Fruit fly (Drosophila melanogaster) whole organism, embryonic: ENCODE measurements around the gene Hip1.
A peak's percentile ranks its signal among the peaks of the same experiment; 100 is the strongest.

Experiments used
- Aef1 ChIP-seq: fragments of 200-800 bp; sonication (Bioruptor generic); IDR thresholded peaks from 3 replicates; pipeline ENCODE4 v1.3.6; 2022; ENCODE audit warnings: missing biosample characterization, missing genetic modification characterization
- Atf3 ChIP-seq: fragments of 200-800 bp; sonication (Bioruptor generic); optimal IDR thresholded peaks from 3 replicates; lab custom pipeline; 2016; ENCODE audit warnings: missing biosample characterization, missing genetic modification characterization
- Blimp-1 ChIP-seq: fragments of 200-800 bp; sonication (Bioruptor generic); optimal IDR thresholded peaks from 3 replicates; lab custom pipeline; 2018; ENCODE audit warnings: missing biosample characterization, missing genetic modification characterization, mild to moderate bottlenecking, moderate library complexity, missing genetic modification reagents
- CG10565 ChIP-seq: fragments of 200-800 bp; sonication (Bioruptor generic); optimal IDR thresholded peaks from 3 replicates; lab custom pipeline; 2016; ENCODE audit warnings: missing biosample characterization, mild to moderate bottlenecking, missing genetic modification characterization
- CG13775 ChIP-seq: fragments of 200-800 bp; sonication (Bioruptor generic); optimal IDR thresholded peaks from 3 replicates; lab custom pipeline; 2017; ENCODE audit warnings: missing biosample characterization, mild to moderate bottlenecking, missing genetic modification characterization
- CG17328 ChIP-seq: fragments of 200-800 bp; sonication (Bioruptor generic); IDR thresholded peaks from 2 replicates; pipeline ENCODE4 v1.3.6; 2022; ENCODE audit warnings: missing biosample characterization, missing genetic modification characterization
- CG18262 ChIP-seq: fragments of 200-800 bp; optimal IDR thresholded peaks from 3 replicates; lab custom pipeline; 2019; ENCODE audit warnings: missing biosample characterization, mild to moderate bottlenecking, missing genetic modification characterization, moderate library complexity
- CG2199 ChIP-seq: fragments of 200-800 bp; sonication (Bioruptor generic); IDR thresholded peaks from 3 replicates; pipeline ENCODE4 v1.3.6; 2022; ENCODE audit warnings: missing biosample characterization, missing genetic modification characterization
- CG2678 ChIP-seq: fragments of 200-800 bp; sonication (Bioruptor generic); optimal IDR thresholded peaks from 3 replicates; lab custom pipeline; 2019; ENCODE audit warnings: missing biosample characterization, mild to moderate bottlenecking, missing genetic modification characterization, moderate library complexity
- CG2889 ChIP-seq: fragments of 200-800 bp; sonication (Bioruptor generic); IDR thresholded peaks from 3 replicates; pipeline ENCODE4 v1.3.6; 2022; ENCODE audit warnings: missing biosample characterization, missing genetic modification characterization
- CG30020 ChIP-seq: fragments of 200-800 bp; optimal IDR thresholded peaks from 2 replicates; lab custom pipeline; 2019; ENCODE audit warnings: missing biosample characterization, mild to moderate bottlenecking, missing genetic modification characterization, moderate library complexity
- CG3065 ChIP-seq: fragments of 200-800 bp; sonication (Bioruptor generic); optimal IDR thresholded peaks from 2 replicates; lab custom pipeline; 2016; ENCODE audit warnings: missing biosample characterization, missing genetic modification characterization
- CG31365 ChIP-seq: fragments of 200-800 bp; sonication (Bioruptor generic); optimal IDR thresholded peaks from 2 replicates; lab custom pipeline; 2018; ENCODE audit warnings: missing biosample characterization, mild to moderate bottlenecking, missing genetic modification characterization
- CG34422 ChIP-seq: fragments of 200-800 bp; sonication (Bioruptor generic); IDR thresholded peaks from 3 replicates; pipeline ENCODE4 v1.3.6; 2022; ENCODE audit warnings: missing biosample characterization, missing genetic modification characterization
- CG4360 ChIP-seq: fragments of 200-800 bp; sonication (Bioruptor generic); IDR thresholded peaks from 2 replicates; pipeline ENCODE4 v1.3.6; 2022; ENCODE audit warnings: missing biosample characterization, missing genetic modification characterization
- CG7372 ChIP-seq: fragments of 200-800 bp; sonication (Bioruptor generic); IDR thresholded peaks from 2 replicates; pipeline ENCODE4 v1.3.6; 2022; ENCODE audit warnings: missing biosample characterization, missing genetic modification characterization
- CG8290 ChIP-seq, 3 experiments: fragments of 200-800 bp; sonication (Bioruptor generic); optimal IDR thresholded peaks; 2 replicates each; lab custom pipeline; 2016 to 2019; ENCODE audit warnings: missing biosample characterization in 3 of 3, missing genetic modification characterization in 3 of 3, mild to moderate bottlenecking in 2 of 3, moderate library complexity in 1 of 3
- CG8388 ChIP-seq: fragments of 200-800 bp; sonication (Bioruptor generic); optimal IDR thresholded peaks from 2 replicates; lab custom pipeline; 2019; ENCODE audit warnings: missing biosample characterization, mild to moderate bottlenecking, missing genetic modification characterization, moderate library complexity
- CG9215 ChIP-seq: fragments of 200-800 bp; sonication (Bioruptor generic); IDR thresholded peaks from 2 replicates; pipeline ENCODE4 v1.3.6; 2022; ENCODE audit warnings: missing biosample characterization, missing genetic modification characterization
- CG9876 ChIP-seq: fragments of 200-800 bp; sonication (Bioruptor generic); optimal IDR thresholded peaks from 2 replicates; lab custom pipeline; 2016; ENCODE audit warnings: missing biosample characterization, missing genetic modification characterization
- D19B ChIP-seq: fragments of 200-800 bp; sonication (Bioruptor generic); optimal IDR thresholded peaks from 2 replicates; lab custom pipeline; 2017; ENCODE audit warnings: missing biosample characterization, mild to moderate bottlenecking, missing genetic modification characterization
- Dad ChIP-seq: fragments of 200-800 bp; sonication (Bioruptor generic); optimal IDR thresholded peaks from 3 replicates; lab custom pipeline; 2016; ENCODE audit warnings: missing biosample characterization, missing genetic modification characterization
- Deaf1 ChIP-seq: fragments of 200-800 bp; optimal IDR thresholded peaks from 3 replicates; lab custom pipeline; 2019; ENCODE audit warnings: missing biosample characterization, mild to moderate bottlenecking, missing genetic modification characterization, moderate library complexity
- Doc3 ChIP-seq: fragments of 200-800 bp; sonication (Bioruptor generic); IDR thresholded peaks from 3 replicates; pipeline ENCODE4 v1.3.6; 2022; ENCODE audit warnings: missing biosample characterization, missing genetic modification characterization; ENCODE audit not compliant: partially characterized antibody
- E2f1 ChIP-seq: fragments of 200-800 bp; sonication (Bioruptor generic); IDR thresholded peaks from 2 replicates; pipeline ENCODE4 v1.3.6; 2022; ENCODE audit warnings: missing biosample characterization, missing genetic modification characterization
- Hand ChIP-seq: fragments of 200-800 bp; sonication (Bioruptor generic); optimal IDR thresholded peaks from 2 replicates; lab custom pipeline; 2017; ENCODE audit warnings: mild to moderate bottlenecking, missing biosample characterization, missing genetic modification reagents, missing genetic modification characterization
- Hr39 ChIP-seq: fragments of >200 bp; optimal IDR thresholded peaks from 2 replicates; lab custom pipeline; 2017
- NC2α ChIP-seq: fragments of 200-800 bp; sonication (Bioruptor generic); optimal IDR thresholded peaks from 2 replicates; lab custom pipeline; 2016; ENCODE audit warnings: missing biosample characterization, missing genetic modification characterization
- Opbp ChIP-seq: fragments of 200-800 bp; sonication (Bioruptor generic); IDR thresholded peaks from 3 replicates; pipeline ENCODE4 v1.3.6; 2022; ENCODE audit warnings: missing biosample characterization, missing genetic modification characterization; ENCODE audit not compliant: partially characterized antibody
- Ptx1 ChIP-seq: fragments of 200-800 bp; sonication (Bioruptor generic); IDR thresholded peaks from 2 replicates; pipeline ENCODE4 v1.3.6; 2022; ENCODE audit warnings: missing biosample characterization, missing genetic modification characterization
- Ravus ChIP-seq: fragments of 200-800 bp; sonication (Bioruptor generic); IDR thresholded peaks from 2 replicates; pipeline ENCODE4 v1.3.6; 2022; ENCODE audit warnings: missing biosample characterization, missing genetic modification characterization
- Rfx ChIP-seq: fragments of 200-800 bp; sonication (Bioruptor generic); IDR thresholded peaks from 2 replicates; pipeline ENCODE4 v1.3.6; 2022; ENCODE audit warnings: missing biosample characterization, missing genetic modification characterization
- Sox100B ChIP-seq: fragments of 200-800 bp; sonication (Bioruptor generic); optimal IDR thresholded peaks from 3 replicates; lab custom pipeline; 2018; ENCODE audit warnings: missing biosample characterization, mild to moderate bottlenecking, missing genetic modification characterization
- Ssrp ChIP-seq: fragments of 200-800 bp; sonication (Bioruptor generic); optimal IDR thresholded peaks from 2 replicates; lab custom pipeline; 2018; ENCODE audit warnings: missing biosample characterization, mild to moderate bottlenecking, missing genetic modification characterization, moderate library complexity
- TFAM ChIP-seq: fragments of 200-800 bp; sonication (Bioruptor generic); optimal IDR thresholded peaks from 2 replicates; lab custom pipeline; 2017; ENCODE audit warnings: missing biosample characterization, missing genetic modification characterization, inconsistent platforms
- chm ChIP-seq: fragments of 200-800 bp; sonication (Bioruptor generic); IDR thresholded peaks from 2 replicates; pipeline ENCODE4 v1.3.6; 2022; ENCODE audit warnings: missing biosample characterization, missing genetic modification characterization
- cwo ChIP-seq: fragments of 200-800 bp; sonication (Bioruptor generic); optimal IDR thresholded peaks from 3 replicates; lab custom pipeline; 2017; ENCODE audit warnings: missing biosample characterization, missing genetic modification characterization, mild to moderate bottlenecking, moderate library complexity, missing genetic modification reagents
- gfzf ChIP-seq: fragments of 200-800 bp; sonication (Bioruptor generic); optimal IDR thresholded peaks from 2 replicates; lab custom pipeline; 2016; ENCODE audit warnings: missing biosample characterization, mild to moderate bottlenecking, missing genetic modification characterization, moderate library complexity
- hkb ChIP-seq, 2 experiments: fragments of 200-800 bp in 1 of 2; fragments of >200 bp in 1 of 2; sonication (Bioruptor generic) in 1 of 2; IDR thresholded peaks in 1 of 2; optimal IDR thresholded peaks in 1 of 2; 2 replicates each; pipeline versions ENCODE4 v1.3.6 to Lab custom; 2017 to 2022; ENCODE audit warnings: missing biosample characterization in 1 of 2, missing genetic modification characterization in 1 of 2
- ind ChIP-seq: fragments of 200-800 bp; sonication (Bioruptor generic); optimal IDR thresholded peaks from 3 replicates; lab custom pipeline; 2016; ENCODE audit warnings: missing biosample characterization, missing genetic modification characterization
- knrl ChIP-seq: fragments of 200-800 bp; sonication (Bioruptor generic); IDR thresholded peaks from 3 replicates; pipeline ENCODE4 v1.3.6; 2022; ENCODE audit warnings: missing biosample characterization, missing genetic modification characterization; ENCODE audit not compliant: partially characterized antibody
- luna ChIP-seq: fragments of 200-800 bp; sonication (Bioruptor generic); optimal IDR thresholded peaks from 2 replicates; lab custom pipeline; 2016; ENCODE audit warnings: missing biosample characterization, missing genetic modification characterization
- mld ChIP-seq: fragments of 200-800 bp; sonication (Bioruptor generic); IDR thresholded peaks from 3 replicates; pipeline ENCODE4 v1.3.6; 2022; ENCODE audit warnings: missing biosample characterization, missing genetic modification characterization; ENCODE audit not compliant: partially characterized antibody
- pb ChIP-seq: fragments of 200-800 bp; sonication (Bioruptor generic); optimal IDR thresholded peaks from 3 replicates; lab custom pipeline; 2016; ENCODE audit warnings: missing biosample characterization, missing genetic modification characterization
- pho ChIP-seq: fragments of 200-800 bp; sonication (Bioruptor generic); optimal IDR thresholded peaks from 2 replicates; lab custom pipeline; 2016; ENCODE audit warnings: missing biosample characterization, missing genetic modification characterization
- sens-2 ChIP-seq: fragments of 200-800 bp; sonication (Bioruptor generic); IDR thresholded peaks from 2 replicates; pipeline ENCODE4 v1.3.6; 2022; ENCODE audit warnings: missing biosample characterization, missing genetic modification characterization
- shn ChIP-seq: fragments of 200-800 bp; sonication (Bioruptor generic); optimal IDR thresholded peaks from 3 replicates; lab custom pipeline; 2016; ENCODE audit warnings: missing biosample characterization, missing genetic modification characterization
- so ChIP-seq: fragments of 200-800 bp; sonication (Bioruptor generic); IDR thresholded peaks from 3 replicates; pipeline ENCODE4 v1.3.6; 2022; ENCODE audit warnings: missing biosample characterization, missing genetic modification characterization
- trh ChIP-seq: fragments of 200-800 bp; sonication (Bioruptor generic); optimal IDR thresholded peaks from 2 replicates; lab custom pipeline; 2016; ENCODE audit warnings: missing biosample characterization, missing genetic modification characterization
- wek ChIP-seq: fragments of 200-800 bp; sonication (Bioruptor generic); optimal IDR thresholded peaks from 3 replicates; lab custom pipeline; 2018; ENCODE audit warnings: missing biosample characterization, mild to moderate bottlenecking, missing genetic modification characterization, moderate library complexity
- wor ChIP-seq: fragments of 200-800 bp; sonication (Bioruptor generic); IDR thresholded peaks from 2 replicates; pipeline ENCODE4 v1.3.6; 2022; ENCODE audit warnings: missing biosample characterization, missing genetic modification characterization

The Hip1 gene

dm6 chr3L:12804730-12805170 is 31.4 kb upstream of the Hip1 start, which contains the start of gene Atg1 (continued):
- TF ChIP-seq CG2889 (GFP tag; lab: Robert Waterston, UW) (no peak), knrl (GFP tag; lab: Robert Waterston, UW) (no peak; the same call in 2 of the 3 replicates), Dad (GFP tag; lab: Kevin White, UChicago) (no peak), shn (GFP tag; lab: Kevin White, UChicago) (no peak), CG34422 (GFP tag; lab: Robert Waterston, UW) (peak; percentile 36; the same call in 1 of the 3 replicates), Deaf1 (tag; lab: Kevin White, UChicago) (peak; percentile 8), wor (GFP tag; lab: Robert Waterston, UW) (no peak), CG8388 (GFP tag; lab: Kevin White, UChicago) (no peak), Hr39 (lab: Kevin White, UChicago) (no peak), CG13775 (GFP tag; lab: Kevin White, UChicago) (no peak), gfzf (peak; percentile 74), TFAM (no peak), luna (no peak), Blimp-1 (GFP tag; lab: Kevin White, UChicago) (no peak), Ptx1 (GFP tag; lab: Robert Waterston, UW) (no peak), CG2678 (tag; lab: Kevin White, UChicago) (peak; percentile 15), Hand (GFP tag; lab: Kevin White, UChicago) (peak; percentile 27), pb (peak; percentile 9), Ssrp (tag; lab: Kevin White, UChicago) (no peak), CG17328 (GFP tag; lab: Robert Waterston, UW) (no peak), NC2α (GFP tag; lab: Kevin White, UChicago) (no peak), sens-2 (no peak), trh (no peak), CG2199 (GFP tag; lab: Robert Waterston, UW) (0 out of 3 replicates have a peak, but pooled peaks have one; percentile 27), so (GFP tag; lab: Robert Waterston, UW) (0 out of 3 replicates have a peak, but pooled peaks have one; percentile 42), Ravus (GFP tag; lab: Robert Waterston, UW) (no peak), Sox100B (GFP tag; lab: Kevin White, UChicago) (no peak), CG9215 (no peak), chm (peak; percentile 66), CG3065 (GFP tag; lab: Kevin White, UChicago) (no peak), Doc3 (no peak), hkb (optimal IDR thresholded peaks at IDR 0.05; lab: Kevin White, UChicago) (no peak), hkb (GFP tag; IDR thresholded peaks at IDR 0.05; lab: Robert Waterston, UW) (peak; percentile 8; the same call in 1 of the 2 replicates), Opbp (no peak), Atf3 (GFP tag; lab: Kevin White, UChicago) (no peak), D19B (no peak), CG18262 (tag; lab: Kevin White, UChicago) (peak; percentile 5), CG31365 (tag; lab: Kevin White, UChicago) (no peak), CG4360 (GFP tag; lab: Robert Waterston, UW) (no peak), pho (GFP tag; lab: Kevin White, UChicago) (no peak), E2f1 (GFP tag; lab: Robert Waterston, UW) (no peak), ind (GFP tag; lab: Kevin White, UChicago) (no peak), mld (GFP tag; lab: Robert Waterston, UW) (no peak), CG9876 (no peak), CG10565 (GFP tag; lab: Kevin White, UChicago) (no peak), wek (peak; percentile 19), CG30020 (tag; lab: Kevin White, UChicago) (no peak), cwo (GFP tag; lab: Kevin White, UChicago) (peak; percentile 26), CG7372 (GFP tag; lab: Robert Waterston, UW) (no peak), Rfx (GFP tag; lab: Robert Waterston, UW) (peak; percentile 48; the same call in 1 of the 2 replicates), Aef1 (GFP tag; lab: Robert Waterston, UW) (no peak), CG8290 (GFP tag; optimal IDR thresholded peaks at IDR 0.05; lab: Kevin White, UChicago) (peak; percentile 17), CG8290 (tag; optimal IDR thresholded peaks at IDR 0.05; lab: Kevin White, UChicago) (peak in 1 of 2 experiments; percentile 60)
